Fruit fly (Drosophila melanogaster) whole organism, embryonic: ENCODE results near the gene CG33643.
A peak's percentile ranks its signal among the peaks of the same experiment; 100 is the strongest.

ENCODE experiments used
- B-H2 ChIP-seq: fragments of 200-800 bp; sonication (Bioruptor generic); optimal IDR thresholded peaks from 2 replicates; lab custom pipeline; 2018; ENCODE audit warnings: missing biosample characterization, mild to moderate bottlenecking, missing genetic modification characterization
- CG10565 ChIP-seq: fragments of 200-800 bp; sonication (Bioruptor generic); optimal IDR thresholded peaks from 3 replicates; lab custom pipeline; 2016; ENCODE audit warnings: missing biosample characterization, mild to moderate bottlenecking, missing genetic modification characterization
- CG11398 ChIP-seq: fragments of 200-800 bp; sonication (Bioruptor generic); optimal IDR thresholded peaks from 2 replicates; lab custom pipeline; 2016; ENCODE audit warnings: missing biosample characterization, missing genetic modification characterization
- CG11695 ChIP-seq: fragments of 200-800 bp; sonication (Bioruptor generic); IDR thresholded peaks from 3 replicates; pipeline ENCODE4 v1.3.6; 2022; ENCODE audit warnings: missing biosample characterization, missing genetic modification characterization
- CG12219 ChIP-seq: fragments of 200-800 bp; sonication (Bioruptor generic); optimal IDR thresholded peaks from 3 replicates; lab custom pipeline; 2018; ENCODE audit warnings: missing biosample characterization, mild to moderate bottlenecking, missing genetic modification characterization
- CG13624 ChIP-seq: fragments of 200-800 bp; sonication (Bioruptor generic); optimal IDR thresholded peaks from 2 replicates; lab custom pipeline; 2016; ENCODE audit warnings: missing biosample characterization, missing genetic modification characterization
- CG17328 ChIP-seq: fragments of 200-800 bp; sonication (Bioruptor generic); IDR thresholded peaks from 2 replicates; pipeline ENCODE4 v1.3.6; 2022; ENCODE audit warnings: missing biosample characterization, missing genetic modification characterization
- CG17568 ChIP-seq: fragments of 200-800 bp; sonication (Bioruptor generic); optimal IDR thresholded peaks from 2 replicates; lab custom pipeline; 2018; ENCODE audit warnings: missing biosample characterization, mild to moderate bottlenecking, missing genetic modification characterization, moderate library complexity
- CG1832 ChIP-seq: fragments of 200-800 bp; sonication (Bioruptor generic); optimal IDR thresholded peaks from 2 replicates; lab custom pipeline; 2017; ENCODE audit warnings: missing biosample characterization, mild to moderate bottlenecking, missing genetic modification characterization, inconsistent platforms
- CG2120 ChIP-seq: fragments of 200-800 bp; sonication (Bioruptor generic); optimal IDR thresholded peaks from 3 replicates; lab custom pipeline; 2016; ENCODE audit warnings: missing biosample characterization, missing genetic modification characterization
- CG2889 ChIP-seq: fragments of 200-800 bp; sonication (Bioruptor generic); IDR thresholded peaks from 3 replicates; pipeline ENCODE4 v1.3.6; 2022; ENCODE audit warnings: missing biosample characterization, missing genetic modification characterization
- CG3407 ChIP-seq: fragments of 200-800 bp; sonication (Bioruptor generic); optimal IDR thresholded peaks from 2 replicates; lab custom pipeline; 2018; ENCODE audit warnings: missing biosample characterization, mild to moderate bottlenecking, missing genetic modification characterization
- CG3726 ChIP-seq: fragments of 200-800 bp; sonication (Bioruptor generic); IDR thresholded peaks from 3 replicates; pipeline ENCODE4, ENCODE4 v1.3.6; 2022; ENCODE audit warnings: missing biosample characterization, missing genetic modification characterization
- CG4707 ChIP-seq: fragments of 200-800 bp; sonication (Bioruptor generic); optimal IDR thresholded peaks from 2 replicates; lab custom pipeline; 2018; ENCODE audit warnings: missing biosample characterization, mild to moderate bottlenecking, missing genetic modification characterization, moderate library complexity
- CG7745 ChIP-seq: fragments of 200-800 bp; sonication (Bioruptor generic); optimal IDR thresholded peaks from 2 replicates; lab custom pipeline; 2018; ENCODE audit warnings: missing biosample characterization, mild to moderate bottlenecking, missing genetic modification characterization, moderate library complexity
- CG9797 ChIP-seq: fragments of 200-800 bp; sonication (Bioruptor generic); optimal IDR thresholded peaks from 3 replicates; lab custom pipeline; 2018; ENCODE audit warnings: missing biosample characterization, mild to moderate bottlenecking, missing genetic modification characterization
- CTCF ChIP-seq: fragments of 200-800 bp; sonication (Bioruptor generic); optimal IDR thresholded peaks from 2 replicates; lab custom pipeline; 2017; ENCODE audit warnings: missing biosample characterization, mild to moderate bottlenecking, missing genetic modification characterization, moderate library complexity
- Doc2 ChIP-seq: fragments of 200-800 bp; sonication (Bioruptor generic); IDR thresholded peaks from 2 replicates; pipeline ENCODE4 v1.3.6; 2022; ENCODE audit warnings: missing biosample characterization, missing genetic modification characterization
- ERR ChIP-seq: fragments of 200-800 bp; sonication (Bioruptor generic); optimal IDR thresholded peaks from 2 replicates; lab custom pipeline; 2016; ENCODE audit warnings: missing biosample characterization, missing genetic modification characterization
- HLH54F ChIP-seq: fragments of 200-800 bp; sonication (Bioruptor generic); optimal IDR thresholded peaks from 3 replicates; lab custom pipeline; 2016; ENCODE audit warnings: missing biosample characterization, missing genetic modification characterization
- Hand ChIP-seq: fragments of 200-800 bp; sonication (Bioruptor generic); optimal IDR thresholded peaks from 2 replicates; lab custom pipeline; 2017; ENCODE audit warnings: mild to moderate bottlenecking, missing biosample characterization, missing genetic modification reagents, missing genetic modification characterization
- Hmx ChIP-seq: fragments of 200-800 bp; sonication (Bioruptor generic); optimal IDR thresholded peaks from 2 replicates; lab custom pipeline; 2016; ENCODE audit warnings: missing biosample characterization, missing genetic modification characterization
- Lpt ChIP-seq: fragments of >200 bp; optimal IDR thresholded peaks from 2 replicates; lab custom pipeline; 2018; ENCODE audit warnings: missing biosample characterization, missing genetic modification characterization
- Mad ChIP-seq: fragments of 200-800 bp; sonication (Bioruptor generic); optimal IDR thresholded peaks from 2 replicates; lab custom pipeline; 2016; ENCODE audit warnings: missing biosample characterization, missing genetic modification characterization
- Meics ChIP-seq: fragments of 200-800 bp; sonication (Bioruptor generic); optimal IDR thresholded peaks from 2 replicates; lab custom pipeline; 2017; ENCODE audit warnings: missing biosample characterization, mild to moderate bottlenecking, missing genetic modification characterization
- NFAT ChIP-seq: fragments of 200-800 bp; sonication (Bioruptor generic); IDR thresholded peaks from 2 replicates; pipeline ENCODE4 v1.3.6; 2022; ENCODE audit warnings: missing biosample characterization, missing genetic modification characterization
- Nf-YC ChIP-seq: fragments of 200-800 bp; optimal IDR thresholded peaks from 3 replicates; lab custom pipeline; 2019; ENCODE audit warnings: missing biosample characterization, mild to moderate bottlenecking, missing genetic modification characterization, moderate library complexity
- NfI ChIP-seq: fragments of 200-800 bp; sonication (Bioruptor generic); optimal IDR thresholded peaks from 3 replicates; lab custom pipeline; 2018; ENCODE audit warnings: missing biosample characterization, mild to moderate bottlenecking, missing genetic modification characterization, moderate library complexity
- Optix ChIP-seq: fragments of 200-800 bp; sonication (Bioruptor generic); IDR thresholded peaks from 3 replicates; pipeline ENCODE4 v1.3.6; 2022; ENCODE audit warnings: missing biosample characterization, missing genetic modification characterization
- Trl ChIP-seq, 3 experiments: fragments of >200 bp in 2 of 3; fragments of 200-800 bp in 1 of 3; sonication (Bioruptor generic) in 1 of 3; optimal IDR thresholded peaks; 2 replicates in 1 of 3; 3 replicates in 2 of 3; lab custom pipeline; 2016 to 2017; ENCODE audit warnings: missing biosample characterization in 1 of 3, missing genetic modification characterization in 1 of 3
- Vsx1 ChIP-seq: fragments of 200-800 bp; sonication (Bioruptor generic); optimal IDR thresholded peaks from 2 replicates; lab custom pipeline; 2017; ENCODE audit warnings: missing biosample characterization, mild to moderate bottlenecking, missing genetic modification characterization, missing genetic modification reagents
- az2 ChIP-seq: fragments of 200-800 bp; sonication (Bioruptor generic); optimal IDR thresholded peaks from 3 replicates; lab custom pipeline; 2016; ENCODE audit warnings: missing biosample characterization, missing genetic modification characterization
- caup ChIP-seq: fragments of 200-800 bp; sonication (Bioruptor generic); optimal IDR thresholded peaks from 3 replicates; lab custom pipeline; 2017; ENCODE audit warnings: missing biosample characterization, mild to moderate bottlenecking, missing genetic modification characterization, moderate library complexity; ENCODE audit not compliant: severe bottlenecking
- chm ChIP-seq: fragments of 200-800 bp; sonication (Bioruptor generic); IDR thresholded peaks from 2 replicates; pipeline ENCODE4 v1.3.6; 2022; ENCODE audit warnings: missing biosample characterization, missing genetic modification characterization
- chn ChIP-seq: fragments of 200-800 bp; sonication (Bioruptor generic); optimal IDR thresholded peaks from 2 replicates; lab custom pipeline; 2016; ENCODE audit warnings: missing biosample characterization, missing genetic modification characterization
- crol ChIP-seq: fragments of 200-800 bp; sonication (Bioruptor generic); IDR thresholded peaks from 2 replicates; pipeline ENCODE4 v1.3.6; 2022; ENCODE audit warnings: missing biosample characterization, missing genetic modification characterization
- disco-r ChIP-seq: fragments of 200-800 bp; sonication (Bioruptor generic); optimal IDR thresholded peaks from 2 replicates; lab custom pipeline; 2016; ENCODE audit warnings: missing biosample characterization, missing genetic modification characterization
- ewg ChIP-seq: fragments of 200-800 bp; sonication (Bioruptor generic); optimal IDR thresholded peaks from 3 replicates; lab custom pipeline; 2017; ENCODE audit warnings: mild to moderate bottlenecking, missing biosample characterization, missing genetic modification reagents, missing genetic modification characterization
- eyg ChIP-seq: fragments of 200-800 bp; sonication (Bioruptor generic); optimal IDR thresholded peaks from 3 replicates; lab custom pipeline; 2016; ENCODE audit warnings: missing biosample characterization, missing genetic modification characterization
- fd102C ChIP-seq: fragments of 200-800 bp; sonication (Bioruptor generic); optimal IDR thresholded peaks from 2 replicates; lab custom pipeline; 2018; ENCODE audit warnings: missing biosample characterization, mild to moderate bottlenecking, missing genetic modification characterization, moderate library complexity
- fru ChIP-seq: fragments of >200 bp; optimal IDR thresholded peaks from 2 replicates; lab custom pipeline; 2017
- fu2 ChIP-seq: fragments of 200-800 bp; sonication (Bioruptor generic); optimal IDR thresholded peaks from 2 replicates; lab custom pipeline; 2016; ENCODE audit warnings: missing biosample characterization, missing genetic modification characterization
- gem ChIP-seq: fragments of 200-800 bp; sonication (Bioruptor generic); optimal IDR thresholded peaks from 2 replicates; lab custom pipeline; 2019; ENCODE audit warnings: missing biosample characterization, mild to moderate bottlenecking, missing genetic modification characterization, moderate library complexity
- gsb-n ChIP-seq: fragments of 200-800 bp; sonication (Bioruptor generic); optimal IDR thresholded peaks from 3 replicates; lab custom pipeline; 2018; ENCODE audit warnings: missing biosample characterization, mild to moderate bottlenecking, missing genetic modification characterization
- insv ChIP-seq, 2 experiments: fragments of 200-800 bp; sonication (Bioruptor generic); optimal IDR thresholded peaks; 3 replicates each; lab custom pipeline; 2016 to 2018; ENCODE audit warnings: missing biosample characterization in 2 of 2, missing genetic modification characterization in 2 of 2
- maf-S ChIP-seq: fragments of 200-800 bp; sonication (Bioruptor generic); optimal IDR thresholded peaks from 2 replicates; lab custom pipeline; 2016; ENCODE audit warnings: missing biosample characterization, missing genetic modification characterization
- mam ChIP-seq: fragments of 200-800 bp; sonication (Bioruptor generic); optimal IDR thresholded peaks from 3 replicates; lab custom pipeline; 2016; ENCODE audit warnings: missing biosample characterization, missing genetic modification characterization
- mld ChIP-seq: fragments of 200-800 bp; sonication (Bioruptor generic); IDR thresholded peaks from 3 replicates; pipeline ENCODE4 v1.3.6; 2022; ENCODE audit warnings: missing biosample characterization, missing genetic modification characterization; ENCODE audit not compliant: partially characterized antibody
- sens ChIP-seq: fragments of 200-800 bp; sonication (Bioruptor generic); peaks from one replicate; lab custom pipeline; 2016; ENCODE audit warnings: missing biosample characterization, missing genetic modification characterization
- sob ChIP-seq: fragments of 200-800 bp; sonication (Bioruptor generic); IDR thresholded peaks from 2 replicates; pipeline ENCODE4 v1.3.6; 2022; ENCODE audit warnings: missing biosample characterization, missing genetic modification characterization
- unc-4 ChIP-seq: fragments of 200-800 bp; sonication (Bioruptor generic); IDR thresholded peaks from 2 replicates; pipeline ENCODE4 v1.3.6; 2022; ENCODE audit warnings: missing biosample characterization, missing genetic modification characterization; ENCODE audit not compliant: partially characterized antibody
- zfh1 ChIP-seq: fragments of 200-800 bp; sonication (Bioruptor generic); IDR thresholded peaks from 3 replicates; pipeline ENCODE4 v1.3.6; 2022; ENCODE audit warnings: missing biosample characterization, missing genetic modification characterization

Gene CG33643

DNA sequence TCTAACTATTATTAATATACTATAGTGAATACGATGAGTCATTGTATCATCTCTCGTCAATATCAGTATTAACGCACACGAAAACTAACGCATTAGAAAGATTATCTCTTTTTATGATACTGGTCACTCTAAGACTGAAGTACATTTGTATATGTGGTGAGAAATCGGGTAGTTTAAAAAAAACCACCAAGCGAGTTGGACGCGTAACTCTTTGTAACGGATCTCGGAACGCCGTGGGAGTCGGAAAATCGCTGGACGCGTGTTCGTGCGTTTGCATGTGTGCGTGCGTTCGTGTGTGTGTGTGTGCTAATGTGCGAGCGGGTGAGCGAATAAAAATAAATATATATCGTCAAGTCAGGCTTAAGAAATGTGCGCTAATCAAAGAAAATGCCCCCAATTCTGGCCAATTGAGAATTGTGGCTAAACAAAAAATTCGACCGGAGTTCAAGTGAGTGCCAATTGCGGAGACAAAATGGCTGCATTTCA, 19.1 kb downstream of the CG33643 start, which contains the start of gene kuz (continued):
- TF ChIP-seq caup: peak; percentile 66
- TF ChIP-seq CG11398: no peak
- no peak for TF ChIP-seq mld
- no peak for TF ChIP-seq eyg (GFP tag; lab: Kevin White, UChicago)
- no peak for TF ChIP-seq CG2889 (GFP tag; lab: Robert Waterston, UW)
- TF ChIP-seq Nf-YC (tag; lab: Kevin White, UChicago): peak; percentile 52
- TF ChIP-seq chm (GFP tag; lab: Robert Waterston, UW): peak; percentile 86
- TF ChIP-seq Mad (GFP tag; lab: Kevin White, UChicago): no peak
- TF ChIP-seq insv (GFP tag; optimal IDR thresholded peaks at IDR 0.05; lab: Kevin White, UChicago): no peak
- no peak for TF ChIP-seq crol
- TF ChIP-seq fru (lab: Kevin White, UChicago): no peak
- no peak for TF ChIP-seq CG4707 (GFP tag; lab: Kevin White, UChicago)
- peak; percentile 30 for TF ChIP-seq CG9797 (GFP tag; lab: Kevin White, UChicago)
- TF ChIP-seq Optix: no peak
- TF ChIP-seq zfh1: peak; percentile 41; the same call in 1 of the 3 replicates
- peak; percentile 12 for TF ChIP-seq ewg (GFP tag; lab: Kevin White, UChicago)
- peak; percentile 2 for TF ChIP-seq gsb-n (tag; lab: Kevin White, UChicago)
- TF ChIP-seq CTCF (GFP tag; lab: Kevin White, UChicago): no peak
- TF ChIP-seq CG3407 (GFP tag; lab: Kevin White, UChicago): no peak
- no peak for TF ChIP-seq CG3726 (GFP tag; lab: Robert Waterston, UW)
- TF ChIP-seq CG17568 (GFP tag; lab: Kevin White, UChicago): peak; percentile 21
- TF ChIP-seq NFAT: no peak; the same call in 1 of the 2 replicates
- no peak for TF ChIP-seq Lpt (GFP tag; lab: Kevin White, UChicago)
- no peak for TF ChIP-seq CG2120
- TF ChIP-seq CG1832 (GFP tag; lab: Kevin White, UChicago): no peak
- no peak for TF ChIP-seq az2 (GFP tag; lab: Kevin White, UChicago)
- TF ChIP-seq Hmx (GFP tag; lab: Kevin White, UChicago): no peak
- no peak for TF ChIP-seq disco-r (GFP tag; lab: Kevin White, UChicago)
- TF ChIP-seq sens (GFP tag; lab: Kevin White, UChicago): peak; percentile 80
- no peak for TF ChIP-seq CG11695
- TF ChIP-seq sob: peak; percentile 73
- TF ChIP-seq maf-S (GFP tag; lab: Kevin White, UChicago): no peak
- TF ChIP-seq mam (GFP tag; lab: Kevin White, UChicago): no peak
- TF ChIP-seq unc-4 (GFP tag; lab: Robert Waterston, UW): peak; percentile 62
- no peak for TF ChIP-seq chn
- peak; percentile 49 for TF ChIP-seq CG13624 (GFP tag; lab: Kevin White, UChicago)
- peak; percentile 44 for TF ChIP-seq Vsx1 (GFP tag; lab: Kevin White, UChicago)
- no peak for TF ChIP-seq Trl (optimal IDR thresholded peaks at IDR 0.05; lab: Kevin White, UChicago)
- peak; percentile 55 for TF ChIP-seq Trl (GFP tag; optimal IDR thresholded peaks at IDR 0.05; lab: Kevin White, UChicago)
- no peak for TF ChIP-seq CG7745 (tag; lab: Kevin White, UChicago)
- TF ChIP-seq CG12219 (GFP tag; lab: Kevin White, UChicago): no peak
- no peak for TF ChIP-seq NfI
- TF ChIP-seq fd102C (GFP tag; lab: Kevin White, UChicago): no peak
- TF ChIP-seq CG10565: no peak
- no peak for TF ChIP-seq Hand (GFP tag; lab: Kevin White, UChicago)
- TF ChIP-seq CG17328 (GFP tag; lab: Robert Waterston, UW): peak; percentile 64
- TF ChIP-seq fu2 (GFP tag; lab: Kevin White, UChicago): no peak
- TF ChIP-seq gem: no peak
- TF ChIP-seq HLH54F (GFP tag; lab: Kevin White, UChicago): no peak
- peak; percentile 23 for TF ChIP-seq ERR
- peak; percentile 73 for TF ChIP-seq B-H2 (GFP tag; lab: Kevin White, UChicago)
- no peak for TF ChIP-seq Doc2
- no peak for TF ChIP-seq Meics (GFP tag; lab: Kevin White, UChicago)
